Worm (Caenorhabditis elegans) whole organism, L3 larva: ENCODE results near the gene F15H10.8.

Experiments used
- ceh-28 ChIP-seq: fragments of 150-350 bp; optimal IDR thresholded peaks from 2 replicates; lab custom pipeline; 2014; ENCODE audit warnings: missing biosample characterization, missing genetic modification reagents, missing genetic modification characterization
- nhr-76 ChIP-seq: fragments of 150-350 bp; sonication (generic microtip); optimal IDR thresholded peaks from 5 replicates; lab custom pipeline; 2014; ENCODE audit warnings: missing biosample characterization, missing genetic modification characterization
- sea-2 ChIP-seq: fragments of 150-350 bp; sonication (generic microtip); optimal IDR thresholded peaks from 4 replicates; lab custom pipeline; 2014; ENCODE audit warnings: missing biosample characterization, missing genetic modification reagents, missing genetic modification characterization
- skn-1 ChIP-seq: fragments of 150-350 bp; optimal IDR thresholded peaks from 2 replicates; lab custom pipeline; 2014; ENCODE audit warnings: missing biosample characterization, missing genetic modification characterization

ce11 chrV:10425098-10425497 lies 22.4 kb upstream of the F15H10.8 start, which contains the start of gene col-12:
- TF ChIP-seq ceh-28 (tag; lab: Kevin White, UChicago) (no peak), skn-1 (tag; lab: Kevin White, UChicago) (no peak), sea-2 (GFP tag; lab: Kevin White, UChicago) (no peak), nhr-76 (tag; lab: Kevin White, UChicago) (no peak)
